Worm (Caenorhabditis elegans): Measurements from ENCODE around the gene C28D4.8.

C28D4.8 gene

ce11 chrIV:9709205-9709604, 39.0 kb downstream of the C28D4.8 start, which contains the start of gene ant-1.3:
ant-1.3 (minus strand) TSS chrIV:9709305.
- TF ChIP-seq ceh-88 (GFP tag; IDR thresholded peaks at IDR 0.05) (no peak), nhr-85 (tag) (no peak), ets-5 (GFP tag; IDR thresholded peaks at IDR 0.05) (no peak), fkh-10 (GFP tag; optimal IDR thresholded peaks at IDR 0.05) (no peak), elt-2 (tag; optimal IDR thresholded peaks at IDR 0.05) (no peak), snpc-4 (tag; optimal IDR thresholded peaks at IDR 0.05) (no peak), C34B4.2 (tag; optimal IDR thresholded peaks at IDR 0.05) (no peak), lin-39 (tag; optimal IDR thresholded peaks at IDR 0.05) (no peak), nhr-237 (tag; optimal IDR thresholded peaks at IDR 0.05) (no peak), aly-2 (tag; optimal IDR thresholded peaks at IDR 0.05) (no peak), alr-1 (tag; optimal IDR thresholded peaks at IDR 0.05; ENCODE audit: borderline replicate concordance) (no peak), lsy-2 (tag; optimal IDR thresholded peaks at IDR 0.05) (no peak), ceh-82 (tag; optimal IDR thresholded peaks at IDR 0.05) (no peak), xbp-1 (tag; optimal IDR thresholded peaks at IDR 0.05) (no peak), lin-35 (GFP tag; optimal IDR thresholded peaks at IDR 0.05) (no peak), tlp-1 (tag; optimal IDR thresholded peaks at IDR 0.05) (no peak), unc-30 (tag; optimal IDR thresholded peaks at IDR 0.05) (no peak)

- TF ChIP-seq nhr-12 (tag; optimal IDR thresholded peaks at IDR 0.05) (no peak), dpl-1 (GFP tag; optimal IDR thresholded peaks at IDR 0.05) (peak; percentile 34 to 68 (median 51)), nhr-47 (tag; optimal IDR thresholded peaks at IDR 0.05) (peak; percentile 36), lin-14 (GFP tag; optimal IDR thresholded peaks at IDR 0.05) (no peak), ama-1 (optimal IDR thresholded peaks at IDR 0.05) (no peak), pax-3 (tag; optimal IDR thresholded peaks at IDR 0.05) (no peak), fkh-8 (tag; optimal IDR thresholded peaks at IDR 0.05) (no peak), unc-130 (tag; optimal IDR thresholded peaks at IDR 0.05) (no peak), elt-2 (tag; optimal IDR thresholded peaks at IDR 0.05) (no peak), skn-1 (tag; optimal IDR thresholded peaks at IDR 0.05) (peak; percentile 45), lsy-2 (tag; optimal IDR thresholded peaks at IDR 0.05) (peak; percentile 96 to 99), nhr-84 (tag; optimal IDR thresholded peaks at IDR 0.05) (no peak), mep-1 (tag; optimal IDR thresholded peaks at IDR 0.05) (peak; percentile 73), fkh-4 (tag; optimal IDR thresholded peaks at IDR 0.05; ENCODE audit: borderline replicate concordance) (no peak), mef-2 (tag; optimal IDR thresholded peaks at IDR 0.05) (no peak), mdl-1 (tag; optimal IDR thresholded peaks at IDR 0.05) (no peak), nhr-71 (tag; optimal IDR thresholded peaks at IDR 0.05) (peak; percentile 59), sup-37 (GFP tag; optimal IDR thresholded peaks at IDR 0.05) (no peak), irx-1 (tag; optimal IDR thresholded peaks at IDR 0.05) (no peak), isw-1 (GFP tag; IDR thresholded peaks at IDR 0.05) (peak; percentile 17; the same call in 1 of the 2 replicates), blmp-1 (tag; optimal IDR thresholded peaks at IDR 0.05) (peak; percentile 55), nhr-90 (tag; optimal IDR thresholded peaks at IDR 0.05; ENCODE audit: poor library complexity) (peak; percentile 4), C16A3.4 (tag; optimal IDR thresholded peaks at IDR 0.05) (peak; percentile 43), hlh-4 (tag; optimal IDR thresholded peaks at IDR 0.05) (no peak), nhr-76 (tag; optimal IDR thresholded peaks at IDR 0.05) (no peak), swsn-7 (tag; optimal IDR thresholded peaks at IDR 0.05) (peak; percentile 35), lin-39 (tag; optimal IDR thresholded peaks at IDR 0.05) (no peak), unc-86 (tag; optimal IDR thresholded peaks at IDR 0.05) (no peak), zag-1 (tag; optimal IDR thresholded peaks at IDR 0.05) (no peak), C04F5.9 (tag; optimal IDR thresholded peaks at IDR 0.05) (no peak), unc-98 (GFP tag; IDR thresholded peaks at IDR 0.05) (no peak), ceh-63 (GFP tag; optimal IDR thresholded peaks at IDR 0.05) (no peak), ceh-82 (tag; optimal IDR thresholded peaks at IDR 0.05) (peak in 2 of 3 experiments; percentile 23 to 35), lin-15B (tag; optimal IDR thresholded peaks at IDR 0.05) (peak; percentile 3), lin-13 (GFP tag; optimal IDR thresholded peaks at IDR 0.05) (no peak), jun-1 (tag; optimal IDR thresholded peaks at IDR 0.05) (no peak), unc-30 (tag; optimal IDR thresholded peaks at IDR 0.05) (no peak), egl-27 (tag; optimal IDR thresholded peaks at IDR 0.05) (no peak), ets-5 (GFP tag; IDR thresholded peaks at IDR 0.05) (no peak), ceh-88 (GFP tag; IDR thresholded peaks at IDR 0.05) (no peak), rnt-1 (tag; optimal IDR thresholded peaks at IDR 0.05) (no peak), tbx-2 (tag; optimal IDR thresholded peaks at IDR 0.05) (no peak)
Observed at ce11 chrIV:9706704-9707197, 41.5 kb downstream of the C28D4.8 start, which contains the start of the genes dcaf-1 and dph-3. dcaf-1 (minus strand) TSS chrIV:9706723. dph-3 (plus strand) TSS chrIV:9707147.
